Worm (Caenorhabditis elegans): ENCODE data around the gene gbb-2.

Gene gbb-2

DNA sequence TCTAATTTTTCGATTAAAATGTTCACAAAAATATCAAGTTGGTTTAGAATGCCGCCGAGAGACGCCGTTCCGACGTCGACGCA is 59.4 kb downstream of the gbb-2 start, which contains the start of gene chat-1:
Gene chat-1 (plus strand): TSS at position 48 of the 83 bp plus-strand sequence.
- TF ChIP-seq ceh-18 (tag; optimal IDR thresholded peaks at IDR 0.05) (no peak), pag-3 (tag; optimal IDR thresholded peaks at IDR 0.05; ENCODE audit: borderline replicate concordance) (no peak), rnt-1 (tag; optimal IDR thresholded peaks at IDR 0.05) (no peak), pha-4 (tag; optimal IDR thresholded peaks at IDR 0.05) (no peak), ama-1 (optimal IDR thresholded peaks at IDR 0.05) (no peak), unc-3 (GFP tag; conservative IDR thresholded peaks at IDR 0.05) (no peak), unc-3 (tag; optimal IDR thresholded peaks at IDR 0.05) (no peak), elt-2 (tag; optimal IDR thresholded peaks at IDR 0.05) (no peak), unc-55 (GFP tag; optimal IDR thresholded peaks at IDR 0.05) (no peak), ceh-2 (tag; optimal IDR thresholded peaks at IDR 0.05) (no peak), unc-42 (tag; optimal IDR thresholded peaks at IDR 0.05) (no peak), hlh-8 (tag; optimal IDR thresholded peaks at IDR 0.05) (no peak), syd-9 (tag; optimal IDR thresholded peaks at IDR 0.05) (no peak), ref-2 (tag; optimal IDR thresholded peaks at IDR 0.05) (no peak), hlh-15 (tag; optimal IDR thresholded peaks at IDR 0.05) (no peak), lim-6 (tag; optimal IDR thresholded peaks at IDR 0.05) (no peak), ceh-48 (tag; optimal IDR thresholded peaks at IDR 0.05) (no peak), hlh-30 (tag; optimal IDR thresholded peaks at IDR 0.05; ENCODE audit: insufficient read depth) (no peak)

DNA sequence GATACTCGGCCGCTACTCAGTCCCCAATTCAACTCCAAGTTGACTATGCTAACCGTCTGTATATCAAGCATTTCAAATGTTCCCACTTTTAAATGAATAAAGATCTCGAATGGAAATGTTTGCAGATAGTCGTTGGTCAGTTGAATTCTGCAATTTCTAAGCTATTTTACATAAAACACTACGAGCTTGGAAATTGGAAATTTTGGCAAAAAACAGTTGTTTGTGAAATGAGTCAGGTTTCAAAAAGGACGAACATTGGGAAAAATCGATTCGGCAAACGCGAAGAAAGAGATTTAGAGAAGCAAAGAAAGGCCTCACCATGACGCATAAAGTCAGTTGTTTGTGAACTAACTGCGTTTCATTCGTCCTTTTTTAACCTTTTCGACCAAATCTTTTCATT is 59.7 kb downstream of the gbb-2 start:
- TF ChIP-seq ceh-48 (tag; optimal IDR thresholded peaks at IDR 0.05) (peak; percentile 69), ama-1 (optimal IDR thresholded peaks at IDR 0.05) (peak; percentile 76), ceh-9 (tag; optimal IDR thresholded peaks at IDR 0.05) (no peak)

- TF ChIP-seq eyg-1 (tag; optimal IDR thresholded peaks at IDR 0.05) (peak; percentile 24), pax-1 (tag; optimal IDR thresholded peaks at IDR 0.05) (peak; percentile 61), Y22D7AL.16 (tag; optimal IDR thresholded peaks at IDR 0.05) (no peak), hlh-6 (tag; optimal IDR thresholded peaks at IDR 0.05) (no peak), npax-4 (tag; optimal IDR thresholded peaks at IDR 0.05) (no peak), nfya-1 (tag; optimal IDR thresholded peaks at IDR 0.05) (peak; percentile 95), sox-4 (tag; optimal IDR thresholded peaks at IDR 0.05) (no peak), ceh-31 (tag; optimal IDR thresholded peaks at IDR 0.05) (peak; percentile 67), K09A11.1 (tag; optimal IDR thresholded peaks at IDR 0.05; ENCODE audit: insufficient read depth) (peak; percentile 11), ceh-24 (tag; optimal IDR thresholded peaks at IDR 0.05) (no peak), syd-9 (tag; optimal IDR thresholded peaks at IDR 0.05) (peak; percentile 15), fkh-10 (GFP tag; optimal IDR thresholded peaks at IDR 0.05) (no peak), unc-55 (GFP tag; optimal IDR thresholded peaks at IDR 0.05) (peak; percentile 69), fax-1 (tag; optimal IDR thresholded peaks at IDR 0.05) (peak; percentile 24), pha-2 (tag; optimal IDR thresholded peaks at IDR 0.05) (no peak), ceh-14 (tag; optimal IDR thresholded peaks at IDR 0.05) (peak; percentile 58), ztf-16 (tag; optimal IDR thresholded peaks at IDR 0.05) (peak; percentile 19), pat-9 (tag; optimal IDR thresholded peaks at IDR 0.05) (no peak), ttx-3 (tag; optimal IDR thresholded peaks at IDR 0.05) (no peak), hlh-8 (tag; optimal IDR thresholded peaks at IDR 0.05) (peak; percentile 10), zip-5 (tag; optimal IDR thresholded peaks at IDR 0.05) (no peak), elt-2 (tag; optimal IDR thresholded peaks at IDR 0.05) (peak; percentile 51), elt-4 (tag; optimal IDR thresholded peaks at IDR 0.05) (no peak), unc-3 (GFP tag; conservative IDR thresholded peaks at IDR 0.05) (no peak), unc-3 (tag; optimal IDR thresholded peaks at IDR 0.05) (peak; percentile 53), rnt-1 (tag; optimal IDR thresholded peaks at IDR 0.05) (peak; percentile 69), ref-2 (tag; optimal IDR thresholded peaks at IDR 0.05) (peak; percentile 69), sdc-2 (tag; optimal IDR thresholded peaks at IDR 0.05) (no peak), K02D7.2 (tag; optimal IDR thresholded peaks at IDR 0.05) (no peak), C08G9.2 (tag; optimal IDR thresholded peaks at IDR 0.05) (no peak), madf-2 (tag; optimal IDR thresholded peaks at IDR 0.05) (peak; percentile 48), lin-11 (tag; optimal IDR thresholded peaks at IDR 0.05) (no peak), ceh-18 (tag; optimal IDR thresholded peaks at IDR 0.05) (peak; percentile 74), ceh-22 (tag; optimal IDR thresholded peaks at IDR 0.05) (peak; percentile 14), unc-86 (tag; optimal IDR thresholded peaks at IDR 0.05) (peak; percentile 9), dmd-4 (tag; optimal IDR thresholded peaks at IDR 0.05; ENCODE audit: borderline replicate concordance) (no peak), ceh-34 (tag; optimal IDR thresholded peaks at IDR 0.05) (peak; percentile 59), sox-2 (GFP tag; IDR thresholded peaks at IDR 0.05) (no peak), ceh-9 (tag; optimal IDR thresholded peaks at IDR 0.05) (no peak), fkh-6 (tag; optimal IDR thresholded peaks at IDR 0.05) (no peak)
Observed at ce11 chrIV:4445711-4446290, 60.7 kb downstream of the gbb-2 start, which contains the start of the genes wapl-1 and htz-1. Gene wapl-1 (minus strand): TSS chrIV:4445740. Gene htz-1 (plus strand): TSS chrIV:4446216.
